Worm (Caenorhabditis elegans) whole organism, early embryonic: ENCODE measurements around the gene str-166.

Experiments used
- F13C5.2 ChIP-seq: sonication (generic microtip); optimal IDR thresholded peaks from 2 replicates; lab custom pipeline; 2017; ENCODE audit warnings: mild to moderate bottlenecking, missing genetic modification characterization, inconsistent platforms, missing compliant biosample characterization
- ama-1 ChIP-seq: fragments of 150-350 bp; optimal IDR thresholded peaks from 2 replicates; lab custom pipeline; 2014
- ceh-13 ChIP-seq: fragments of 200-800 bp; sonication (Bioruptor generic); optimal IDR thresholded peaks from 2 replicates; lab custom pipeline; 2018; ENCODE audit warnings: mild to moderate bottlenecking, missing genetic modification characterization, missing compliant biosample characterization
- flt-1 ChIP-seq: fragments of 200-800 bp; sonication (Bioruptor generic); IDR thresholded peaks from 2 replicates; pipeline ENCODE4 v1.3.6; 2022; ENCODE audit warnings: missing genetic modification characterization, missing compliant biosample characterization
- hnd-1 ChIP-seq: sonication (generic microtip); optimal IDR thresholded peaks from 2 replicates; lab custom pipeline; 2016; ENCODE audit warnings: missing genetic modification characterization, missing compliant biosample characterization
- scrt-1 ChIP-seq: fragments of 200-800 bp; sonication (Bioruptor generic); IDR thresholded peaks from 2 replicates; pipeline ENCODE4 v1.3.6; 2022; ENCODE audit warnings: missing genetic modification characterization, missing compliant biosample characterization

- TF ChIP-seq ama-1 (lab: Kevin White, UChicago), result peak; percentile 50
- TF ChIP-seq scrt-1 (GFP tag; lab: Robert Waterston, UW), result no peak
- no peak for TF ChIP-seq flt-1 (GFP tag; lab: Robert Waterston, UW)
- TF ChIP-seq hnd-1 (tag; lab: Kevin White, UChicago), result no peak
- no peak for TF ChIP-seq ceh-13
- TF ChIP-seq F13C5.2 (tag; lab: Kevin White, UChicago), result peak; percentile 8
These were observed 3.5 kb upstream of the str-166 start for ce11 chrIV:4880634-4881033.
